Worm (Caenorhabditis elegans) whole organism, L4/young adult: ENCODE measurements around the gene F46B6.12.

Experiments used
- W03F9.2 ChIP-seq: fragments of 150-350 bp; optimal IDR thresholded peaks from 2 replicates; lab custom pipeline; 2014; ENCODE audit warnings: missing biosample characterization, missing genetic modification characterization
- dao-5 ChIP-seq: sonication (generic microtip); optimal IDR thresholded peaks from 2 replicates; lab custom pipeline; 2016; ENCODE audit warnings: missing genotype, missing genetic modification characterization, moderate library complexity, missing compliant biosample characterization
- him-1 ChIP-seq: sonication (generic microtip); optimal IDR thresholded peaks from 2 replicates; lab custom pipeline; 2016; ENCODE audit warnings: missing genotype, missing genetic modification reagents, missing genetic modification characterization, missing compliant biosample characterization

Gene F46B6.12

DNA sequence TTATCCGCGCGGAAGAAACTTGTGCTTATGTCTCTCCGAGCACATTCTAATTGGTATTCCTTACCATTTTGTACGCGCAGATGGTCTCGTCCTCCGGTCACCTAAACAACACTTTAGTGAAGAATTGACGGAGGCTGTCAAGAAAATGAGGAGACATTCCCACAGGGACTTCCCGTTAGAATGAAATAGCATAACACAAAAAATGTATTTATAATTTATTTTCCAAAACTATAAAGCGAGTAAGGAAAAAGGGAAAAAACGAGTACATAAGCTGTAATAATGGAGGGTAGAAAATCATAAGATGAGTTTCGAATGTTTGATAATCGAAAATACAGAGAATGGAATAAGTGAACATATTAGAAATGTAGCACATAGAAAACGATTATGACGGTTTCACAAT, at the start of gene F46B6.12:
TSS of gene F46B6.12 (minus strand) at position 101 of the 400 bp plus-strand sequence.
- TF ChIP-seq him-1 (tag; lab: Kevin White, UChicago) (no peak), dao-5 (tag; lab: Kevin White, UChicago) (no peak), W03F9.2 (tag; lab: Kevin White, UChicago) (no peak)

DNA sequence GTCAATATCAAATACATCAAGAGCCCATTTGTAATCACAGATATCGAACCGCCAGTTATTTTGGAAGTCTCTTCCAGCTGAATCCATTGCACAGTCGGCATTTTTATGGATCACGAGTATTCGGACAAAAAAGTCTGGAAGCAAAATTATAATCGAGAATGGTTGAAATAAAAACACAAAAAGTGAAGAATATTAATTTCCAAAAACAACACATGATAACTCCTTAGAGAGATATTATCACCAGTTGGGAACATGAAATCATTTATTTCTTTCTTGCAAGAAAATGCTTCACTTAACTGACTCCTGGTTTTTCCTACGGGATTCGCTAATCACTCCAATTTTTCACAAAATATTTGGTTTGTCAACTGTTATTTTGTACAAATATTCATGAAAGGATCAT, 48.5 kb upstream of the F46B6.12 start, which contains the start of gene str-2:
TSS of gene str-2 (minus strand) at position 101 of the 400 bp plus-strand sequence.
- TF ChIP-seq W03F9.2 (tag; lab: Kevin White, UChicago) = no peak
- TF ChIP-seq dao-5 (tag; lab: Kevin White, UChicago) = no peak
- no peak for TF ChIP-seq him-1 (tag; lab: Kevin White, UChicago)

DNA sequence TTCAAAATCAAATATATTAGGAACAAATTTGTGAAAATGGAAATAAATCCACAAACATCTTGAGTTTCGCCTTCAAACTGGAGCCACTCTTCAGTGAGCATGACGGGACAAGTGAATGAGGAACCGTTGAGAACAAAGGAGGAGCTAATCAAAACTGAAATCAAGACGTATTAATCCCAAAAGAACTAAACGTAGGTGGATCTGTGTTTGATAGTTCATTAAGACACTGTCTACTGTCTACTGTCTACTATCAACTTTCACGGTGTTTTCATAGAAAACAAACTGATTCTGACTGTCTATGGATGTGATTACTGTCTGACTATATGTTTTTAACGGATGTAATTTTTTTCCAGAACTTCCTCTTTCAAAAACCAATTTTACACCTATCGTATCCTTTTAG, 46.1 kb upstream of the F46B6.12 start, which contains the start of gene str-193:
TSS of gene str-193 (minus strand) at position 101 of the 400 bp plus-strand sequence.
- TF ChIP-seq dao-5 (tag; lab: Kevin White, UChicago) (no peak), him-1 (tag; lab: Kevin White, UChicago) (no peak)

DNA sequence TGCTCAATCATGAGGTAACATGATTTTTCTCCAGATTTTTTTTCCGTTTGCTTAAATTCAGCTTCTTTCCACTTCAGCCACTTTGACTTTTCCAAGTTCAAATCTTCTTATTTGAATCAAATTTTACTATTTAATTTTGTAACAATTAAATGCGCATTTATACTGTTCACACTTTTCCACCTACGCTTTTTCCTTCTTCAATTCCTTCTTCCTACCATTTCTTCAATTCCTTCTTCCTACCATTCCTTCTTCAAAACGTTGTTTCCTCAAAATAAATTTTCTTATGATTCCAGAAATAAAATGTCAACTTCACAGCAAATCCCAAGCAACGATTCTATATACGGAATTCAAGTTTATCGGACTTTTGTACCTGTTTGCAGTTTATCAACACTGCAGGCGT, 40.8 kb upstream of the F46B6.12 start, which contains the start of gene sru-31:
TSS of gene sru-31 (plus strand) at position 301 of the 400 bp plus-strand sequence.
- TF ChIP-seq him-1 (tag; lab: Kevin White, UChicago) (no peak), dao-5 (tag; lab: Kevin White, UChicago) (no peak), W03F9.2 (tag; lab: Kevin White, UChicago) (no peak)

- no peak for TF ChIP-seq him-1 (tag; lab: Kevin White, UChicago)
- TF ChIP-seq W03F9.2 (tag; lab: Kevin White, UChicago) = no peak
Observed at ce11 chrV:9813527-9813926, 37.9 kb upstream of the F46B6.12 start, which contains the start of gene sru-30. TSS of gene sru-30 (plus strand) at chrV:9813827.

ce11 chrV:9812216-9812615, 36.6 kb upstream of the F46B6.12 start:
- TF ChIP-seq him-1 (tag; lab: Kevin White, UChicago) = no peak
- no peak for TF ChIP-seq W03F9.2 (tag; lab: Kevin White, UChicago)
- TF ChIP-seq dao-5 (tag; lab: Kevin White, UChicago) = no peak

DNA sequence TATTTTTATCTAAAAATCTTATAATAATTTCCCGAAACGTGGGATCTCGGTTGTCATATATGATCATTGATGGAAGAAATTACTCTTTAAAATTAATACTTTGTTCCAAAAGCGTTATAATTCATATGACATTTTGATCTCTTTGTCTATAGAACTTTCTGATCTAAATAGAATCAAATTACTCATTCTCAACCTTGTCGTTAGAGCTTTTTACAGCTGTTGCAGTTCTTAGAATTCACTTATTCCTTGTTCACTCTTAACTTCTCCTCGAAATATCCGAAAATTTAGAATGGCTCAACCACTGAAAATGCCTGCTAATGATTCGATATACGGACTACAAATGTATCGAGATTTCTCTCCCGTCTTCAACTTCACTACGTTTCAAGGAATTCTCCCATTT, 35.5 kb upstream of the F46B6.12 start, which contains the start of gene sru-29:
TSS of gene sru-29 (plus strand) at position 301 of the 400 bp plus-strand sequence.
- no peak for TF ChIP-seq dao-5 (tag; lab: Kevin White, UChicago)
- TF ChIP-seq him-1 (tag; lab: Kevin White, UChicago) = no peak
- no peak for TF ChIP-seq W03F9.2 (tag; lab: Kevin White, UChicago)

- TF ChIP-seq him-1 (tag; lab: Kevin White, UChicago) (no peak), dao-5 (tag; lab: Kevin White, UChicago) (no peak), W03F9.2 (tag; lab: Kevin White, UChicago) (no peak)
Observed at ce11 chrV:9805161-9805560, 29.5 kb upstream of the F46B6.12 start, which contains the start of gene sru-37. TSS of gene sru-37 (plus strand) at chrV:9805461.

ce11 chrV:9803176-9803575, 27.5 kb upstream of the F46B6.12 start, which contains the start of gene sru-39:
TSS of gene sru-39 (plus strand) at chrV:9803476.
- TF ChIP-seq him-1 (tag; lab: Kevin White, UChicago) (no peak), dao-5 (tag; lab: Kevin White, UChicago) (no peak), W03F9.2 (tag; lab: Kevin White, UChicago) (no peak)

DNA sequence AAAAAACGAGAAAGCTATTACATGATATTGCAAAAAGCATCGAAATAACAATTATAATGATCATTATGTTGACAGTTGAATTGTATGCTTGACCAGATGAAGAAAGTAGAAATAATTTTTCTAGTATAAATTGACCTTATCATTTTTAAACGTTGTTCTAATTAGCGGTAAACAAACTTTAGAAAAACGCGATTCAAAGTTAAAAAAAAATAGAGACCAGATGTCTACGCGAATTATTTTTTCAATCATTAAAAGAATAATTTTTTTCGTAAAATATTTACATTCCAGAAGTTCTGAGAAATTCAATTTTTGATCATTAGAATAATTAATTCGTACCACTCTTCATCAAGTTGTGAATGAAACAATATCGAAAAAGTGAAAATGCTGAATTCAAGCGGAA, 26.3 kb upstream of the F46B6.12 start, which contains the start of gene F46B6.10:
TSS of gene F46B6.10 (minus strand) at position 101 of the 400 bp plus-strand sequence.
- TF ChIP-seq him-1 (tag; lab: Kevin White, UChicago) (no peak), dao-5 (tag; lab: Kevin White, UChicago) (no peak), W03F9.2 (tag; lab: Kevin White, UChicago) (no peak)

DNA sequence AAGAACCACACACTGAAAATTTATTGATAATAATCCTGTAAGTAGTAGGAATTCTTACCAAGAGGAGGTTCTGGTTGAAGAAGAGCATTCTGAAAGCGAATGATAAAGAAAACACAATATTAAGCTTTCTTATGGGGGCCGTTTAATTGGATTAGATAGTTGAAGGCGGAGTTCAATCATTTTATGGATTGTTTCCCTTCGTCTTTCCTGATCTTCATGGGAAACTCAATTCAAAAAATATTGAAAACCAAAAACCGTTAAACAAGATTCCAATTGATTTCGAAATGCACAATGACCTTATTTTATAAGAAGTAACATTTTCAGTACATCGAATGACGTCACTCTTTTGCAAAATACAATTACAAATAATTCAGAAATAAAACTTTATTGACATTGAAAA, 23.4 kb upstream of the F46B6.12 start, which contains the start of gene F46B6.13:
TSS of gene F46B6.13 (minus strand) at position 101 of the 400 bp plus-strand sequence.
- TF ChIP-seq W03F9.2 (tag; lab: Kevin White, UChicago) = no peak

- TF ChIP-seq him-1 (tag; lab: Kevin White, UChicago) = no peak
- TF ChIP-seq dao-5 (tag; lab: Kevin White, UChicago) = no peak
- no peak for TF ChIP-seq W03F9.2 (tag; lab: Kevin White, UChicago)
Observed at ce11 chrV:9798212-9798611, 22.6 kb upstream of the F46B6.12 start.

- no peak for TF ChIP-seq dao-5 (tag; lab: Kevin White, UChicago)
- TF ChIP-seq W03F9.2 (tag; lab: Kevin White, UChicago) = no peak
- TF ChIP-seq him-1 (tag; lab: Kevin White, UChicago) = no peak
Observed at ce11 chrV:9796562-9796961, 20.9 kb upstream of the F46B6.12 start, which contains the start of gene F46B6.9. TSS of gene F46B6.9 (plus strand) at chrV:9796862.

DNA sequence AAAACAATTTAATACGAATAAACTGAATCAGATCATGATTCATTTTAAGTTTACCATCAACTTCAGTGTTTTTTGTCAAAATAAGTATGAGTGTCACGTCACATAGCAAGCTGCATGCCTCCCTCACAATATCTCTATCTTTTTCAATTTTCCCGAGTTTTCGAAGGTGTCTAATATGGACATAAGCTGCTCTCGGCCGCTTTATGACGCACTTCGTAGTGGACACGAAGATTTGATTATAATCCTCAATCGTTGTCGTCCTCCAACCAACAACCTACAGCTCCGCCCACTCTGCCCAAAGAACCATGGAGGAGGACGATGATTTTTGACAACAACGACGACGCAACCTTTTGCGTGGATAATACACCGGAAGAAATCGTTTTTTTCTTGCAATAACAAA, 20.4 kb upstream of the F46B6.12 start:
- TF ChIP-seq dao-5 (tag; lab: Kevin White, UChicago) (no peak), him-1 (tag; lab: Kevin White, UChicago) (no peak), W03F9.2 (tag; lab: Kevin White, UChicago) (no peak)
